Fruit fly (Drosophila melanogaster) whole organism, embryonic: ENCODE measurements around the gene lama.

Experiments
- ATbp ChIP-seq: fragments of 200-800 bp; sonication (Bioruptor generic); optimal IDR thresholded peaks from 2 replicates; lab custom pipeline; 2017; ENCODE audit warnings: missing biosample characterization, mild to moderate bottlenecking, missing genetic modification characterization, missing genetic modification reagents
- CG10366 ChIP-seq: fragments of 200-800 bp; sonication (Bioruptor generic); IDR thresholded peaks from 2 replicates; pipeline ENCODE4 v1.3.6; 2022; ENCODE audit warnings: missing biosample characterization, missing genetic modification characterization
- CG11085 ChIP-seq: fragments of 200-800 bp; sonication (Bioruptor generic); IDR thresholded peaks from 2 replicates; pipeline ENCODE4 v1.3.6; 2022; ENCODE audit warnings: missing biosample characterization, missing genetic modification characterization
- CG11093 ChIP-seq: fragments of 200-800 bp; sonication (Bioruptor generic); IDR thresholded peaks from 3 replicates; pipeline ENCODE4 v1.3.6; 2022; ENCODE audit warnings: missing biosample characterization, missing genetic modification characterization
- CG12219 ChIP-seq: fragments of 200-800 bp; sonication (Bioruptor generic); optimal IDR thresholded peaks from 3 replicates; lab custom pipeline; 2018; ENCODE audit warnings: missing biosample characterization, mild to moderate bottlenecking, missing genetic modification characterization
- CG12299 ChIP-seq: fragments of 200-800 bp; sonication (Bioruptor generic); optimal IDR thresholded peaks from 2 replicates; lab custom pipeline; 2018; ENCODE audit warnings: missing biosample characterization, mild to moderate bottlenecking, missing genetic modification characterization
- CG13296 ChIP-seq: fragments of 200-800 bp; sonication (Bioruptor generic); optimal IDR thresholded peaks from 3 replicates; lab custom pipeline; 2018; ENCODE audit warnings: missing biosample characterization, mild to moderate bottlenecking, missing genetic modification characterization
- CG14050 ChIP-seq: fragments of 200-800 bp; sonication (Bioruptor generic); IDR thresholded peaks from 3 replicates; pipeline ENCODE4 v1.3.6; 2022; ENCODE audit warnings: missing biosample characterization, missing genetic modification characterization
- CG14860 ChIP-seq: fragments of 200-800 bp; sonication (Bioruptor generic); IDR thresholded peaks from 3 replicates; pipeline ENCODE4 v1.3.6; 2022; ENCODE audit warnings: missing biosample characterization, missing genetic modification characterization; ENCODE audit not compliant: partially characterized antibody
- CG15073 ChIP-seq: fragments of 200-800 bp; sonication (Bioruptor generic); optimal IDR thresholded peaks from 2 replicates; lab custom pipeline; 2016; ENCODE audit warnings: missing biosample characterization, missing genetic modification characterization
- CG15269 ChIP-seq: fragments of 200-800 bp; sonication (Bioruptor generic); optimal IDR thresholded peaks from 2 replicates; lab custom pipeline; 2018; ENCODE audit warnings: missing biosample characterization, mild to moderate bottlenecking, missing genetic modification characterization, moderate library complexity
- CG15479 ChIP-seq: fragments of 200-800 bp; sonication (Bioruptor generic); optimal IDR thresholded peaks from 3 replicates; lab custom pipeline; 2019; ENCODE audit warnings: missing biosample characterization, mild to moderate bottlenecking, missing genetic modification characterization, moderate library complexity
- CG15601 ChIP-seq: fragments of 200-800 bp; sonication (Bioruptor generic); optimal IDR thresholded peaks from 3 replicates; lab custom pipeline; 2019; ENCODE audit warnings: missing biosample characterization, mild to moderate bottlenecking, missing genetic modification characterization, moderate library complexity
- CG17612 ChIP-seq: fragments of 200-800 bp; sonication (Bioruptor generic); IDR thresholded peaks from 2 replicates; pipeline ENCODE4 v1.3.6; 2022; ENCODE audit warnings: missing biosample characterization, missing genetic modification characterization
- CG17802 ChIP-seq: fragments of 200-800 bp; sonication (Bioruptor generic); optimal IDR thresholded peaks from 2 replicates; lab custom pipeline; 2018; ENCODE audit warnings: missing biosample characterization, mild to moderate bottlenecking, missing genetic modification characterization, moderate library complexity
- CG1792 ChIP-seq: fragments of 200-800 bp; sonication (Bioruptor generic); optimal IDR thresholded peaks from 2 replicates; lab custom pipeline; 2016; ENCODE audit warnings: missing biosample characterization, missing genetic modification characterization
- CG2875 ChIP-seq: fragments of 200-800 bp; sonication (Bioruptor generic); optimal IDR thresholded peaks from 2 replicates; lab custom pipeline; 2017; ENCODE audit warnings: missing biosample characterization, mild to moderate bottlenecking, missing genetic modification characterization, missing genetic modification reagents
- CG2889 ChIP-seq: fragments of 200-800 bp; sonication (Bioruptor generic); IDR thresholded peaks from 3 replicates; pipeline ENCODE4 v1.3.6; 2022; ENCODE audit warnings: missing biosample characterization, missing genetic modification characterization
- CG34422 ChIP-seq: fragments of 200-800 bp; sonication (Bioruptor generic); IDR thresholded peaks from 3 replicates; pipeline ENCODE4 v1.3.6; 2022; ENCODE audit warnings: missing biosample characterization, missing genetic modification characterization
- CG4282 ChIP-seq: fragments of 200-800 bp; sonication (Bioruptor generic); optimal IDR thresholded peaks from 2 replicates; lab custom pipeline; 2016; ENCODE audit warnings: missing biosample characterization, missing genetic modification characterization
- CG6854 ChIP-seq: fragments of 200-800 bp; sonication (Bioruptor generic); optimal IDR thresholded peaks from 3 replicates; lab custom pipeline; 2017; ENCODE audit warnings: missing biosample characterization, mild to moderate bottlenecking, missing genetic modification characterization
- CG7745 ChIP-seq: fragments of 200-800 bp; sonication (Bioruptor generic); optimal IDR thresholded peaks from 2 replicates; lab custom pipeline; 2018; ENCODE audit warnings: missing biosample characterization, mild to moderate bottlenecking, missing genetic modification characterization, moderate library complexity
- CG7786 ChIP-seq: fragments of 200-800 bp; sonication (Bioruptor generic); optimal IDR thresholded peaks from 2 replicates; lab custom pipeline; 2016; ENCODE audit warnings: missing biosample characterization, missing genetic modification characterization
- CG9817 ChIP-seq: fragments of 200-800 bp; sonication (Bioruptor generic); optimal IDR thresholded peaks from 2 replicates; lab custom pipeline; 2018; ENCODE audit warnings: missing biosample characterization, mild to moderate bottlenecking, missing genetic modification characterization, moderate library complexity
- CHES-1-like ChIP-seq: fragments of 200-800 bp; sonication (Bioruptor generic); optimal IDR thresholded peaks from 2 replicates; lab custom pipeline; 2016; ENCODE audit warnings: missing biosample characterization, missing genetic modification characterization
- Doc3 ChIP-seq: fragments of 200-800 bp; sonication (Bioruptor generic); IDR thresholded peaks from 3 replicates; pipeline ENCODE4 v1.3.6; 2022; ENCODE audit warnings: missing biosample characterization, missing genetic modification characterization; ENCODE audit not compliant: partially characterized antibody
- E2f1 ChIP-seq: fragments of 200-800 bp; sonication (Bioruptor generic); IDR thresholded peaks from 2 replicates; pipeline ENCODE4 v1.3.6; 2022; ENCODE audit warnings: missing biosample characterization, missing genetic modification characterization
- Fer3 ChIP-seq: fragments of 200-800 bp; sonication (Bioruptor generic); optimal IDR thresholded peaks from 2 replicates; lab custom pipeline; 2018; ENCODE audit warnings: missing biosample characterization, mild to moderate bottlenecking, missing genetic modification characterization, moderate library complexity
- H2.0 ChIP-seq: fragments of 200-800 bp; sonication (Bioruptor generic); IDR thresholded peaks from 2 replicates; pipeline ENCODE4 v1.3.6; 2022; ENCODE audit warnings: missing biosample characterization, missing genetic modification characterization
- HLH4C ChIP-seq: fragments of 200-800 bp; sonication (Bioruptor generic); IDR thresholded peaks from 3 replicates; pipeline ENCODE4 v1.3.6; 2022; ENCODE audit warnings: missing biosample characterization, missing genetic modification characterization; ENCODE audit not compliant: partially characterized antibody
- HmgD ChIP-seq: fragments of 200-800 bp; sonication (Bioruptor generic); optimal IDR thresholded peaks from 3 replicates; lab custom pipeline; 2016; ENCODE audit warnings: missing biosample characterization, missing genetic modification characterization
- Lim3 ChIP-seq: fragments of 200-800 bp; sonication (Bioruptor generic); IDR thresholded peaks from 2 replicates; pipeline ENCODE4 v1.3.6; 2022; ENCODE audit warnings: missing biosample characterization, missing genetic modification characterization
- Nf-YC ChIP-seq: fragments of 200-800 bp; optimal IDR thresholded peaks from 3 replicates; lab custom pipeline; 2019; ENCODE audit warnings: missing biosample characterization, mild to moderate bottlenecking, missing genetic modification characterization, moderate library complexity
- Usf ChIP-seq: fragments of 200-800 bp; sonication (Bioruptor generic); optimal IDR thresholded peaks from 2 replicates; lab custom pipeline; 2017; ENCODE audit warnings: missing genotype, missing biosample characterization, missing genetic modification characterization
- Xbp1 ChIP-seq: fragments of 200-800 bp; sonication (Bioruptor generic); optimal IDR thresholded peaks from 3 replicates; lab custom pipeline; 2016; ENCODE audit warnings: missing biosample characterization, mild to moderate bottlenecking, missing genetic modification characterization
- abd-A ChIP-seq: fragments of 200-800 bp; sonication (Bioruptor generic); optimal IDR thresholded peaks from 3 replicates; lab custom pipeline; 2019; ENCODE audit warnings: missing biosample characterization, mild to moderate bottlenecking, missing genetic modification characterization, moderate library complexity
- ara ChIP-seq: fragments of 200-800 bp; sonication (Bioruptor generic); IDR thresholded peaks from 2 replicates; pipeline ENCODE4 v1.3.6; 2022; ENCODE audit warnings: missing biosample characterization, missing genetic modification characterization
- chm ChIP-seq: fragments of 200-800 bp; sonication (Bioruptor generic); IDR thresholded peaks from 2 replicates; pipeline ENCODE4 v1.3.6; 2022; ENCODE audit warnings: missing biosample characterization, missing genetic modification characterization
- croc ChIP-seq: fragments of 200-800 bp; sonication (Bioruptor generic); conservative IDR thresholded peaks from 3 replicates; pipeline ENCODE4 v1.3.6; 2022; ENCODE audit warnings: missing biosample characterization, missing genetic modification characterization
- dysf ChIP-seq: fragments of 200-800 bp; sonication (Bioruptor generic); IDR thresholded peaks from 3 replicates; pipeline ENCODE4 v1.3.6; 2022; ENCODE audit warnings: missing biosample characterization, missing genetic modification characterization
- ftz-f1 ChIP-seq: fragments of 200-800 bp; sonication (Bioruptor generic); optimal IDR thresholded peaks from 2 replicates; lab custom pipeline; 2016; ENCODE audit warnings: missing biosample characterization, missing genetic modification characterization
- h ChIP-seq: fragments of >200 bp; optimal IDR thresholded peaks from 2 replicates; lab custom pipeline; 2017
- jumu ChIP-seq: fragments of 200-800 bp; sonication (Bioruptor generic); optimal IDR thresholded peaks from 3 replicates; lab custom pipeline; 2016; ENCODE audit warnings: missing biosample characterization, missing genetic modification characterization
- pan ChIP-seq, 4 experiments: fragments of >200 bp in 3 of 4; fragments of 200-800 bp in 1 of 4; sonication (Bioruptor generic) in 1 of 4; optimal IDR thresholded peaks in 3 of 4; IDR thresholded peaks in 1 of 4; 2 replicates each; pipeline versions ENCODE4 v1.3.6 to Lab custom; 2017 to 2022; ENCODE audit warnings: missing biosample characterization in 2 of 4, missing genetic modification characterization in 2 of 4, mixed read lengths in 1 of 4
- pfk ChIP-seq: fragments of 200-800 bp; sonication (Bioruptor generic); optimal IDR thresholded peaks from 2 replicates; lab custom pipeline; 2018; ENCODE audit warnings: missing biosample characterization, mild to moderate bottlenecking, missing genetic modification characterization, moderate library complexity
- row ChIP-seq: fragments of 200-800 bp; sonication (Bioruptor generic); IDR thresholded peaks from 3 replicates; pipeline ENCODE4 v1.3.6; 2022; ENCODE audit warnings: missing biosample characterization, missing genetic modification characterization
- slp2 ChIP-seq: fragments of 200-800 bp; sonication (Bioruptor generic); optimal IDR thresholded peaks from 2 replicates; lab custom pipeline; 2016; ENCODE audit warnings: missing biosample characterization, missing genetic modification characterization
- trem ChIP-seq: fragments of 200-800 bp; optimal IDR thresholded peaks from 3 replicates; lab custom pipeline; 2019; ENCODE audit warnings: missing biosample characterization, mild to moderate bottlenecking, missing genetic modification characterization, moderate library complexity
- vnd ChIP-seq: fragments of 200-800 bp; sonication (Bioruptor generic); IDR thresholded peaks from 3 replicates; pipeline ENCODE4 v1.3.6; 2022; ENCODE audit warnings: missing biosample characterization, missing genetic modification characterization; ENCODE audit not compliant: partially characterized antibody
- zfh2 ChIP-seq: fragments of 200-800 bp; sonication (Bioruptor generic); optimal IDR thresholded peaks from 2 replicates; lab custom pipeline; 2016; ENCODE audit warnings: missing biosample characterization, missing genetic modification characterization

The lama gene

dm6 chr3L:5365164-5365879 is 9.6 kb upstream of the lama start (continued):
- no peak for TF ChIP-seq CG1792 (GFP tag; lab: Kevin White, UChicago)
- TF ChIP-seq Fer3 = no peak
- TF ChIP-seq ftz-f1 (GFP tag; lab: Kevin White, UChicago) = no peak
- no peak for TF ChIP-seq Nf-YC (tag; lab: Kevin White, UChicago)
- TF ChIP-seq HLH4C (GFP tag; lab: Robert Waterston, UW) = no peak
- TF ChIP-seq CG11093 (GFP tag; lab: Robert Waterston, UW) = 0 out of 3 replicates have a peak, but pooled peaks have one; percentile 19
- no peak for TF ChIP-seq pan (optimal IDR thresholded peaks at IDR 0.05; lab: Kevin White, UChicago)
- TF ChIP-seq pan (GFP tag; optimal IDR thresholded peaks at IDR 0.05 in 1 of 2, IDR thresholded peaks at IDR 0.05 in 1 of 2) = no peak
- TF ChIP-seq CG4282 = no peak
- TF ChIP-seq Doc3 (GFP tag; lab: Robert Waterston, UW) = no peak
- TF ChIP-seq CG2889 (GFP tag; lab: Robert Waterston, UW) = no peak
- TF ChIP-seq Usf (GFP tag; lab: Kevin White, UChicago) = no peak
- TF ChIP-seq CG15269 (tag; lab: Kevin White, UChicago) = peak; percentile 65
- 0 out of 3 replicates have a peak, but pooled peaks have one; percentile 23 for TF ChIP-seq vnd (GFP tag; lab: Robert Waterston, UW)
- TF ChIP-seq E2f1 (GFP tag; lab: Robert Waterston, UW) = no peak
- TF ChIP-seq CG10366 (GFP tag; lab: Robert Waterston, UW) = peak; percentile 51
- no peak for TF ChIP-seq CG15073 (GFP tag; lab: Kevin White, UChicago)
- TF ChIP-seq CHES-1-like (GFP tag; lab: Kevin White, UChicago) = no peak
- TF ChIP-seq abd-A (tag; lab: Kevin White, UChicago) = no peak
- TF ChIP-seq dysf (GFP tag; lab: Robert Waterston, UW) = no peak
- TF ChIP-seq CG34422 (GFP tag; lab: Robert Waterston, UW) = no peak
- TF ChIP-seq CG17612 = no peak
- TF ChIP-seq zfh2 (GFP tag; lab: Kevin White, UChicago) = no peak
- TF ChIP-seq ATbp (GFP tag; lab: Kevin White, UChicago) = peak; percentile 27
- no peak for TF ChIP-seq pfk (GFP tag; lab: Kevin White, UChicago)
- TF ChIP-seq CG15479 = no peak
- TF ChIP-seq H2.0 = no peak
- TF ChIP-seq ara (GFP tag; lab: Robert Waterston, UW) = no peak
- TF ChIP-seq slp2 (GFP tag; lab: Kevin White, UChicago) = no peak
- peak; percentile 48; the same call in 2 of the 3 replicates for TF ChIP-seq row (GFP tag; lab: Robert Waterston, UW)
- no peak for TF ChIP-seq CG12299 (tag; lab: Kevin White, UChicago)
- no peak for TF ChIP-seq CG13296 (GFP tag; lab: Kevin White, UChicago)
- no peak for TF ChIP-seq CG9817 (tag; lab: Kevin White, UChicago)
- no peak for TF ChIP-seq CG2875 (GFP tag; lab: Kevin White, UChicago)
- no peak for TF ChIP-seq CG11085 (GFP tag; lab: Robert Waterston, UW)
- TF ChIP-seq croc = no peak
- TF ChIP-seq HmgD (GFP tag; lab: Kevin White, UChicago) = no peak
- TF ChIP-seq CG17802 (tag; lab: Kevin White, UChicago) = no peak
- no peak for TF ChIP-seq CG7745
- no peak for TF ChIP-seq CG15601 (tag; lab: Kevin White, UChicago)
- TF ChIP-seq CG7786 (GFP tag; lab: Kevin White, UChicago) = no peak
- TF ChIP-seq CG14860 (GFP tag; lab: Robert Waterston, UW) = no peak
- no peak for TF ChIP-seq CG6854 (GFP tag; lab: Kevin White, UChicago)
- no peak for TF ChIP-seq h
- no peak for TF ChIP-seq CG14050 (GFP tag; lab: Robert Waterston, UW)
- peak; percentile 26 for TF ChIP-seq CG12219 (GFP tag; lab: Kevin White, UChicago)
- TF ChIP-seq chm = no peak
- TF ChIP-seq jumu (GFP tag; lab: Kevin White, UChicago) = no peak
- TF ChIP-seq Xbp1 (GFP tag; lab: Kevin White, UChicago) = peak; percentile 39
- no peak for TF ChIP-seq trem (tag; lab: Kevin White, UChicago)
- no peak for TF ChIP-seq Lim3 (GFP tag; lab: Robert Waterston, UW)
